Fruit fly (Drosophila melanogaster): ENCODE measurements around the gene CG32488.

The CG32488 gene

dm6 chr3L:3015969-3016368 lies at the start of gene CG32488:
TSS of gene CG32488 (minus strand) at chr3L:3016069.
- no peak for TF ChIP-seq pan (optimal IDR thresholded peaks at IDR 0.05)
- no peak for TF ChIP-seq Dll (optimal IDR thresholded peaks at IDR 0.05)
- TF ChIP-seq psq (optimal IDR thresholded peaks at IDR 0.05) = no peak
- TF ChIP-seq CG8478 (optimal IDR thresholded peaks at IDR 0.05) = no peak
- no peak for TF ChIP-seq EcR (GFP tag; optimal IDR thresholded peaks at IDR 0.05)
- TF ChIP-seq usp (GFP tag; optimal IDR thresholded peaks at IDR 0.05) = no peak

dm6 chr3L:3060054-3060979 lies 44.4 kb upstream of the CG32488 start:
- no peak for TF ChIP-seq psq (optimal IDR thresholded peaks at IDR 0.05)
- TF ChIP-seq EcR (GFP tag; optimal IDR thresholded peaks at IDR 0.05) = no peak
- TF ChIP-seq CG8478 (optimal IDR thresholded peaks at IDR 0.05) = peak; percentile 7
- no peak for TF ChIP-seq Dll (optimal IDR thresholded peaks at IDR 0.05)
- no peak for TF ChIP-seq pan (optimal IDR thresholded peaks at IDR 0.05)

DNA sequence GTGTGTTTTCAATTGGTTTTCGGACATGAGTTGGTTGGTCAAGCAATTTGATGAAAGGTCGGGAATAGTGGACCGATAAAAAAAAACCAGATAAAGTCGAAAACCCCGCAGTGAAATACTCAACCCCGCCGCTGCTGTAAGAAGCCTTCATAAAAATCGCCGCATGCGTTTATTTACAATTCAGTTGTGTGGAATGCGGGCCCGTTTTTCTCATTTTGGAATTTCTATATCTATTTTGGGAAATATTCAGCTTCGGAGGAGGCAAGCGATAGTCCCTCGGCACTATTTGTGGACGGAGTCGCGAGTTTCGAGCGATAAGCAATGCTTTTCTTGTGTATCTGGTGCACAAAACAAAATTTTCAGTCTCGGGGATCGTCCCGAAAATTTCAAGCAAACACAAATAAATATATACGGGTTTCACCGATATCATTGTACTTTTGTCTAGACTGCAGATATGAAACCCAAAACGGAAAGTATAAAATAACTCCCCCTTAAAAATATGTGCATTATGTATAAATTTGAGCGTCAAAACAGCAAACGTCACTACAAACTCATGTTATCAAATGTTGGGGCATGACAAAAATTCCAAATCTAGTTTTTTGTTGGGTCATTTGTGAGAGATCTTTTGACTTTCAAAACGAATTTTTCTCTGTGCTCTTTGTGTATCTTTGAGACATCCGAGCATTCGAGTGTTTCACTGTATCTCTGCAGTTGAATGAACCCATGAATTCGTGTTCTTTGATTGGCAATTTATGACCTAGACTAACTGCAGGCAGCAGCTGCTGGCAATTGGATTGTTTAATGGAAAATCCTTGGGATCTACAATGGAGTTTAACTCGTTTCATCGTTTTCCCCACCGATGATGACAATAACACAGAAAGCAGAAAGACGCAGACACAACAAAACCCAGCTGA lies 43.4 kb upstream of the CG32488 start:
- TF ChIP-seq Dll (optimal IDR thresholded peaks at IDR 0.05) = no peak
- TF ChIP-seq EcR (GFP tag; optimal IDR thresholded peaks at IDR 0.05) = peak in 1 of 2 experiments; percentile 57

DNA sequence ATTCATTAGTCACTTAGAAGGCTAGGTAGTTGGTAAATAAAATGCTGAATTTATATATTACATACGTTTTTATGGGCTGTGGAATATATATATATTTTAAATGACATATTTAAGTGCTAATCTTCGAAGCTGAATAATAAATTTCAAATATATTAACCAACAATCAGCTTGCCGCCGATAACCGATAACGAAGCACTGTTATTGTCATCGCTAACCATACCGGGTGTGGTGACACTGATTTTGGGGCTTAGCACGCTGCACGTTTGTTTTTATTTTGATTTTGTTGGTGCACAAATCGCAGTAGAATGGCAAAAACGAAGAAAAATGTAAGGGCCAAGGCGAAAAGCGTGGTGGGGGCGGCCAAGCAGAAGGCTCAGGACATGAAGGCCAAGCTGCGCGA lies 39.0 kb upstream of the CG32488 start, which contains the start of gene CG16753:
CG16753 (plus strand) TSS at position 229 of the 400 bp plus-strand sequence.
- TF ChIP-seq Dll (optimal IDR thresholded peaks at IDR 0.05) = no peak
- no peak for TF ChIP-seq CG8478 (optimal IDR thresholded peaks at IDR 0.05)
- no peak for TF ChIP-seq psq (optimal IDR thresholded peaks at IDR 0.05)
- TF ChIP-seq EcR (GFP tag; optimal IDR thresholded peaks at IDR 0.05) = no peak
- TF ChIP-seq pan (optimal IDR thresholded peaks at IDR 0.05) = no peak
- TF ChIP-seq usp (GFP tag; optimal IDR thresholded peaks at IDR 0.05) = no peak

dm6 chr3L:3054099-3054498 lies 38.2 kb upstream of the CG32488 start:
- TF ChIP-seq usp (GFP tag; optimal IDR thresholded peaks at IDR 0.05) = no peak

DNA sequence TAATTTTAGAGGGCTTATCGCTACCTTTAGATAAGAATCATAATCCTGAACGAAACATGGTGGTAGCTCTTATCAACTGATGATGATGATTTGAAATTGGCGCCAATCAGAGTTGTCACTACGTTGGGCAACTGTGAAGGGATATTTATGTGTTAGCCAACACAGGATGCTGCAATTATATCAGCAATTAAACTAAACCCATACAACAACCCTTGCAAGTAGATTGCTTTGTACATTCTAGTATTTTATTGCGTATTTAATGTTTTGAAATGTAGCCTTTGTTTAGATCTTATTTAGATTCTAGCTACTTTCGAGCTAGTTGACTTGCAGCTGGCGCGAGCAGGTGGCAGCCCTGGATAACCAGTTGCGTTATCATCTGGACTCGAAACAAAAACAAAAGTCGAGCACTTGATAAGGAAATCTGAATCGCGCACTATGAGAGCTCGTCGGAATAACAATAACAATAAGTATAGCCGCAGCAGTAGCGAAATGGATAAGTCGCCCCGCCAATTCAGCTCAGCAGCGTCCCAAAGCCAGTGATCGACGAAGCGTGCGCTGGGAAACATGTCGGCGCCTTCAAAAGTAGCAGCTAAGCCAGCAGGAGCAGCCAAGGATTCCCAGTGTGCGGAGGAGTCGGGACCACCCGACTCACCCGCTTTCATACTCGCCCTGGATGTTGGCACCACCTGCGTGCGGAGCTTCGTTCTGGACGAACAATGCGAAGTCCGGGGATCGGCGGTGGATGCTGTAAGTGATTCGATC lies 36.4 kb upstream of the CG32488 start, which contains the start of gene CG1271:
CG1271 (plus strand) TSS at position 405 of the 762 bp plus-strand sequence.
- no peak for TF ChIP-seq psq (optimal IDR thresholded peaks at IDR 0.05)
- TF ChIP-seq usp (GFP tag; optimal IDR thresholded peaks at IDR 0.05) = no peak
- TF ChIP-seq Dll (optimal IDR thresholded peaks at IDR 0.05) = no peak
- TF ChIP-seq pan (optimal IDR thresholded peaks at IDR 0.05) = no peak
- TF ChIP-seq CG8478 (optimal IDR thresholded peaks at IDR 0.05) = no peak
- TF ChIP-seq EcR (GFP tag; optimal IDR thresholded peaks at IDR 0.05) = no peak

dm6 chr3L:3050185-3050584 lies 34.3 kb upstream of the CG32488 start, which contains the start of gene CG32485:
TSS of gene CG32485 (plus strand) at chr3L:3050323.
- TF ChIP-seq EcR (GFP tag; optimal IDR thresholded peaks at IDR 0.05) (no peak), psq (optimal IDR thresholded peaks at IDR 0.05) (no peak), pan (optimal IDR thresholded peaks at IDR 0.05) (no peak), usp (GFP tag; optimal IDR thresholded peaks at IDR 0.05) (no peak), Dll (optimal IDR thresholded peaks at IDR 0.05) (no peak), CG8478 (optimal IDR thresholded peaks at IDR 0.05) (no peak)

DNA sequence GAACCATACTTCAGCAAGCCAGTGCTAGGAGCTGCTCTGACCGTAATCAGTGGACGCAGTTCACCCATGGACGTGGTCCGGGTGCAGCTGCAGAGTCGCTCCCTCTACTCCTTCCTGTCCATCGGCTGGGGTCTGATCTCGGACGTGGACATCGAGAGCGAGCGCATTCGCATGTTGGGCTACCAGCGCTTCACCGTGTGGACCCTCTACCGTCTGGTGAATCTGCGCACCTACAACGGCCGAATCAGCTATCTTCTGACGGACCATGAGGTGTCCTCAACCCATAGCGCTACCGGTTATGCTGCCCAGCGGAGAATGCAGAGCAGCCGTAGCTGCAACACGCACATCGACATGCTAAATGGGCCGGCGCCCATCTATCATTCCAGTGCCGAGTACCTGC lies 32.8 kb upstream of the CG32488 start:
- no peak for TF ChIP-seq EcR (GFP tag; optimal IDR thresholded peaks at IDR 0.05)
- no peak for TF ChIP-seq CG8478 (optimal IDR thresholded peaks at IDR 0.05)
- TF ChIP-seq pan (optimal IDR thresholded peaks at IDR 0.05) = no peak
- TF ChIP-seq usp (GFP tag; optimal IDR thresholded peaks at IDR 0.05) = no peak
- no peak for TF ChIP-seq psq (optimal IDR thresholded peaks at IDR 0.05)
- no peak for TF ChIP-seq Dll (optimal IDR thresholded peaks at IDR 0.05)

DNA sequence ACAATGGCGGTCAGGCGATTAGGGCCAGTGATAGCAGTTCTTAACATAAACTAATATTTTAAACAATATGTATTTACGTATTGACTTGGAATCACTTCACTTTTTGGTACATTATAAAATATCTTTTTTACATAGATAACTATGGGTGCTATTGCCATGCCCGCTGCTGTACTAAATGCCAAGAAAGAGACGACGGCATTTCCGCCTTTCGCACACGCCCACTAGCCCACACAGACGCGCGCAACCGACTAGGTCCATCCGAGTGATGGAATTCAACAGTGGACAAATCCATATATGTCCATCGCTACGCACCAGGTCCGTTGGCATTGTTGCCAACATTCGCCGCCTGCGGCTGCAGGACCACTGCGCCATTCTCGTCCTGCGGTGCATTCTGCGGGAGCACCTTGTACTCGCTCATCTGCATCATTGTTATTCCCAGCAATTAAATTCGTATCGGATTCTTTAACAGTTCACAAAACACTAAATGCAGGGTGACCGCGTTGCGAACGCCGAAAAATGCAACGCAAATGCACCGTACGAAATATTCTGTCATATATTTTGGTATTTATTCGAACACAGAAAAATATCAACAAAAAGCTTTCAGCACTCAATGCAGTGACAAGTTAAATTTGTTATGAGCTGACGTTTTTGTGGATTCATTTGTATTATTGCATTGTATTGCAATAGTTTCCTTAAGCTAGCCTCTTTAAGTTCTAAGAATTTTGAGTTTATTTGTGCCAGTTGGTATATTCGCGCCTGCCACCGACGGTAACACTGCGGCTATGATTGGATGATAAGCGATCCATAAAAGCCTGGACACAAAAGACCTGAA lies 30.7 kb upstream of the CG32488 start, which contains the start of the genes scramb2 and Sk2:
scramb2 (minus strand) TSS at position 488 of the 832 bp plus-strand sequence.
Sk2 (plus strand) TSS at position 763 of the 832 bp plus-strand sequence.
- TF ChIP-seq psq (optimal IDR thresholded peaks at IDR 0.05) (no peak), Dll (optimal IDR thresholded peaks at IDR 0.05) (peak; percentile 52)

dm6 chr3L:3045256-3045743 lies 29.4 kb upstream of the CG32488 start:
- no peak for TF ChIP-seq EcR (GFP tag; optimal IDR thresholded peaks at IDR 0.05)
- TF ChIP-seq CG8478 (optimal IDR thresholded peaks at IDR 0.05) = no peak
- TF ChIP-seq psq (optimal IDR thresholded peaks at IDR 0.05) = no peak
- TF ChIP-seq usp (GFP tag; optimal IDR thresholded peaks at IDR 0.05) = no peak
- TF ChIP-seq Dll (optimal IDR thresholded peaks at IDR 0.05) = no peak
- no peak for TF ChIP-seq pan (optimal IDR thresholded peaks at IDR 0.05)
